Worm (Caenorhabditis elegans): ENCODE measurements around the gene F57A8.1.

- TF ChIP-seq tab-1 (GFP tag; IDR thresholded peaks at IDR 0.05): no peak
- TF ChIP-seq klf-2 (GFP tag; conservative IDR thresholded peaks at IDR 0.05): no peak
- TF ChIP-seq T22C8.4 (GFP tag; IDR thresholded peaks at IDR 0.05): no peak
- TF ChIP-seq cog-1 (tag; optimal IDR thresholded peaks at IDR 0.05): no peak
- no peak for TF ChIP-seq flt-1 (GFP tag; IDR thresholded peaks at IDR 0.05)
- TF ChIP-seq med-1 (GFP tag; optimal IDR thresholded peaks at IDR 0.05; ENCODE audit: insufficient read depth): no peak
Observed at ce11 chrV:10091152-10091551, 54.0 kb downstream of the F57A8.1 start, which contains the start of gene R04B5.11.

Data from whole organism, midembryonic.